Fruit fly (Drosophila melanogaster): ENCODE measurements around the gene gammaSnap2.

Gene gammaSnap2

DNA sequence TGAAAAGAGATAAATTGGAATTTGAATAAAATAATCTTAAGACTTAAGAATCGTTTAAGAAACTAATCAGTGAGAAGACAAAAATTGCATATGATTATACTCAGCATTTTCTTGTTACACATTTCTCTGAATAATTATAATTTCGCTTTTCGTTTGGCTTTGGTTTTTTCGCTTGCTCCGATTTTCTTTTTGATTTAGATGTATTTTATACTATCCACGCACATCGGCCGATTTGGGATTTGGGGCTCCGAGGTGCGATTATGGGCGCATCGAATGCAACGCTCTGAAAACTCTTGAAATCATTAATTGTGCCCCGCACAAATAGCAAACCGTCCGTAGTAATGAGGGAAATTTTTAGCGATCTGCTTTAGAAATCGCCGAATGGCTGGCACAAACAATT lies 29.7 kb downstream of the gammaSnap2 start:
- TF ChIP-seq D1 (tag; optimal IDR thresholded peaks at IDR 0.05): no peak
- TF ChIP-seq fd96Ca (GFP tag; IDR thresholded peaks at IDR 0.05): no peak
- no peak for TF ChIP-seq CG14655 (GFP tag; optimal IDR thresholded peaks at IDR 0.05)
- no peak for TF ChIP-seq CG9948 (tag; optimal IDR thresholded peaks at IDR 0.05)
- no peak for TF ChIP-seq CG15710 (tag; optimal IDR thresholded peaks at IDR 0.05)
- no peak for TF ChIP-seq EcR (GFP tag; optimal IDR thresholded peaks at IDR 0.05)
- TF ChIP-seq CG8159 (tag; optimal IDR thresholded peaks at IDR 0.05): no peak
- no peak for TF ChIP-seq CG10348 (GFP tag; IDR thresholded peaks at IDR 0.05)
- no peak for TF ChIP-seq Pif1A (GFP tag; optimal IDR thresholded peaks at IDR 0.05)
- TF ChIP-seq CG8301 (tag; optimal IDR thresholded peaks at IDR 0.05): no peak
- no peak for TF ChIP-seq CG32121 (GFP tag; IDR thresholded peaks at IDR 0.05)
- TF ChIP-seq CG13204 (GFP tag; optimal IDR thresholded peaks at IDR 0.05): no peak

DNA sequence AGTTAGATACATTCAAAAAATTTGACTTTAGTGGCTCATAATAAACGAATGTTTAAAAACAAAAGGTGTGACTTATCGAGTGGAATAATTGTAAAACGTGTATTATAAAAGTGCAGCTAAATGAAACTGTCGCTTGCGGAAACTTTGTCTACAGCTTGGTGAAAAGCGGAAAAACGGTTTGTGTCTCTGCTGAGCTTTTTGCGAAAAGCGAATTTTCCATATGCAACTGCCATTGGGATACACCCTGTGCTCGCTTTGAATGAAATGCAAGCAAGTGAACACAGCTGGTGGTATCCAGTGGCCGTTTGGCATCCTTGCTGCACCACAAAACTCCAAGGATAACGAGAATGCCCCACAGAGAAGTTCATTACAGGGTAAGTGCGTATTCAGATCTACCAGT lies 30.3 kb downstream of the gammaSnap2 start:
- TF ChIP-seq gl (tag; optimal IDR thresholded peaks at IDR 0.05) (no peak), CG8159 (tag; optimal IDR thresholded peaks at IDR 0.05) (no peak), CG4496 (GFP tag; IDR thresholded peaks at IDR 0.05) (peak; percentile 31; the same call in 1 of the 3 replicates)

DNA sequence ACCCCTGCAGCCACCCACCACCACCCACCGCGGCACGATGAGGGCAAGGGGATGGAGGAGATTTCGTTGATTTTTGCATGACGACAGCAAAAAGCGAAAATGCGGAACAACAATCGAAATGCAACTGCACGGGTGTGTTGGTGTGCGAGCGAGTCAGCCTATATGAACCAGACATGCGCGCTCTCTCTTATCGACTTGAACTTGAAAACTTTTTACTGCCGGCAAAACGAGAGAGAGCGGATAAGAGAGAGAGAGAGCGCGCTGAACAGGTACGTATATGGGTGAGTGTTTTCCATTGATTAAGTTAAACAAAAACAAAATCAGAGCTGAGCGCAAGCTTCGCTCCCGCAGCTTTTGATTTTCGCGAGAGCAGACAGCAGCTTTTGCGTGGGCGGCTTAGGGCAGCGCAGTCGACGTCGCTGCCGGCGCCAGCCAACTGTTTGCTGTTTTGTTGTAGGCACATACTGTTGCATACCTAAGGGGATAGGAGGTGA lies 32.0 kb downstream of the gammaSnap2 start:
- TF ChIP-seq EcR (GFP tag; optimal IDR thresholded peaks at IDR 0.05): peak; percentile 84
- TF ChIP-seq gl (tag; optimal IDR thresholded peaks at IDR 0.05): no peak
- TF ChIP-seq Pif1B (GFP tag; optimal IDR thresholded peaks at IDR 0.05): peak; percentile 23
- peak; percentile 54; the same call in 1 of the 3 replicates for TF ChIP-seq CG4496 (GFP tag; IDR thresholded peaks at IDR 0.05)
- TF ChIP-seq Ets98B (GFP tag; IDR thresholded peaks at IDR 0.05): peak; percentile 35; the same call in 1 of the 2 replicates
- no peak for TF ChIP-seq CG32121 (GFP tag; IDR thresholded peaks at IDR 0.05)
- TF ChIP-seq Snoo (tag; optimal IDR thresholded peaks at IDR 0.05): peak; percentile 17

DNA sequence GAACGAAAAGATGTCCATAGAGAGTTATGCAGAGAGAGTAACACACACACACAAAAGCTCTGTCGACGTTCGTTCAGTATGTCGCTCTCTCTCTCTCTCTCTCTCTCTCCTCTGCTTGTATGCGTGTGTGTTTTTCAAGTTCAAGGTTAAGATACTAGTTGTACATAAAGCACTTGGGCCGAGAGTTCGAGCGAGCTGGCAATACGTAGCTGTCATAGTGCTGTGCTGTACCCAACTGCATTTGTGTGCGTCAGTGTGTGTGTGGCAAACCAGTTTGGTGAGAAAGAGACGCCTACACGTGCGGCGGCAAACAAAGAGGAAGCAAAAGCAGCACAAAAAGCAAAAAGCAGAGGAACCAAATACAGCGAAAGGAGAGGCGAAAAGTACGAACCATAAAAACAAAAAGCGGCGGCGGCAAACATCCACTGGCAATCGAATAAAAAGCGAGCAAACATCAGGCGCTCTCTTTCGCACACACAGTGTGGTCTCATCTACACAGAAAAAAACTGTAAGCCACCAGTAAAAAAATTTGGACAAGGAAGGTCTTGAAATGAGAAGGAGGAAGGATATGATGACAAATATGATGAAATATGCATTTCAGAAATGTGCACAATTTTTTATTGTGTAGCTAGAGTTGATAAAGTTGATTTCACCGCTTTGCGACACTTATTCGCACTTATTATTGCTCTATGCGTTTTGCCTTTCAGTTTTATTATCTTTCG lies 33.8 kb downstream of the gammaSnap2 start:
- TF ChIP-seq fd96Ca (GFP tag; IDR thresholded peaks at IDR 0.05) (peak; percentile 93), Ets98B (GFP tag; IDR thresholded peaks at IDR 0.05) (peak; percentile 81), CG8301 (tag; optimal IDR thresholded peaks at IDR 0.05) (peak; percentile 78), Pif1A (GFP tag; optimal IDR thresholded peaks at IDR 0.05) (peak; percentile 96), rn (GFP tag; IDR thresholded peaks at IDR 0.05) (peak; percentile 90), D1 (tag; optimal IDR thresholded peaks at IDR 0.05) (peak; percentile 88), CG10348 (GFP tag; IDR thresholded peaks at IDR 0.05) (peak; percentile 41; the same call in 1 of the 2 replicates), CG8159 (tag; optimal IDR thresholded peaks at IDR 0.05) (peak; percentile 89), CG15710 (tag; optimal IDR thresholded peaks at IDR 0.05) (peak; percentile 89), CG17806 (tag; optimal IDR thresholded peaks at IDR 0.05) (peak; percentile 91), CG34367 (tag; optimal IDR thresholded peaks at IDR 0.05) (peak; percentile 89), CG4496 (GFP tag; IDR thresholded peaks at IDR 0.05) (peak; percentile 93), gl (tag; optimal IDR thresholded peaks at IDR 0.05) (peak; percentile 80), CG13204 (GFP tag; optimal IDR thresholded peaks at IDR 0.05) (peak; percentile 65), Snoo (tag; optimal IDR thresholded peaks at IDR 0.05) (peak; percentile 70), CG12605 (GFP tag; IDR thresholded peaks at IDR 0.05) (peak; percentile 77), CG32121 (GFP tag; IDR thresholded peaks at IDR 0.05) (peak; percentile 85), CG14655 (GFP tag; optimal IDR thresholded peaks at IDR 0.05) (peak; percentile 83), CG9948 (tag; optimal IDR thresholded peaks at IDR 0.05) (peak; percentile 91), Pif1B (GFP tag; optimal IDR thresholded peaks at IDR 0.05) (peak; percentile 90), EcR (GFP tag; optimal IDR thresholded peaks at IDR 0.05) (peak; percentile 92)

DNA sequence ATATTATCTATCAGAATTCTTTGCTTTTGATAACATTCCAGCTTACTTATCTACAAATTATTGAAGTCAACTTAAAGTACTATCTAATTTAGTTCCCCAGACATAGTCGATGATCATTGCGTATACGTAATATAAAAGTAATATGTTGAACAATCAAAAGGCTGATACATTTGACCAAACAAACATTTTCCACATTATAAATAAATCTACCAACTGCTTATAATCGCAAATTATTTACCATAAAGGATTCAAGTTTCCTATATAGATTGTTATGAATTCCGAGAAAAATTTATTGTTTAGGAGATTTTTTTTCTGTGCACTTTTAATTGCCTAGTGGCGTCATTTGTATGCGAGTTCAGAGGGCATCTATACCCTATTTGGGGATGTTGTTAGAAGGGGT lies 34.5 kb downstream of the gammaSnap2 start:
- TF ChIP-seq CG9948 (tag; optimal IDR thresholded peaks at IDR 0.05): peak; percentile 2
- no peak for TF ChIP-seq CG32121 (GFP tag; IDR thresholded peaks at IDR 0.05)
- TF ChIP-seq CG34367 (tag; optimal IDR thresholded peaks at IDR 0.05): no peak
- TF ChIP-seq CG8159 (tag; optimal IDR thresholded peaks at IDR 0.05): no peak

DNA sequence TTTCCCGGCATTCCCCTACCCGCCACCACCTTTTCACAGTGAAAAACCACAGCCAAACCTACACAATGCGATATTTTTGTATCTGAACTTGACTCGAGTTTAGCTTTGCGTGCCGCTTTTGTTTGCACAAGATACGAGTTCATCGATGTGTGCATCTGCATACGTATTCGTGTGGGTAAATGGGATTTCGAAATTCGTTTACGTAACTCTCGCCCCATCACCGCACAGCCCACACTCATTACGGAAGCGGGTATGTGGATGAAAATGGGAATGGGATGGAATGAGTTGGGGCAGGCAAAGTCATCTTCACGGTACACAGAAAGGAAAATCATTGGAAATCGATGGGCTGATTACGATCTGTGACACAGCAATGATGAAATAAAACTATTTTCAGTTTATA lies 35.0 kb downstream of the gammaSnap2 start:
- TF ChIP-seq CG34367 (tag; optimal IDR thresholded peaks at IDR 0.05) (no peak), CG15710 (tag; optimal IDR thresholded peaks at IDR 0.05) (no peak), CG14655 (GFP tag; optimal IDR thresholded peaks at IDR 0.05) (no peak), CG8159 (tag; optimal IDR thresholded peaks at IDR 0.05) (no peak), CG10348 (GFP tag; IDR thresholded peaks at IDR 0.05) (no peak), gl (tag; optimal IDR thresholded peaks at IDR 0.05) (no peak), Snoo (tag; optimal IDR thresholded peaks at IDR 0.05) (no peak)

DNA sequence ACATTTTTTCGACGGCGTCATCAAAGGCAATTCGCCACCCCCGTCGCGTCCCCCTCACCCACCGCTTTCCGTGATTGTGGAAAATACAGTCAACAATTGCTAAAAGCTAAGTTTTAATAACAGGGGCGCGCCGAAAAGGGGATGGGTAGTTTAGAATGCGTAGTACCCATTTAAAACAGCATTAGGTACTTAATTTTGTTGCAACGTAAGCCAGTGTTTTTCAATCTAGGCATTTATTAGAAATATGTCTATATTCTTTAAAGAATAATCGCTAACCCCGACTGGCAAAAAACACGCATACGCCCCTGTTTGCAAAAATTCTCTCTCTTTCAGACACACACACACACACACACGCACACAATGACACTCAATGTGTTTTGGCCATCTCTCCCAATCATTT lies 36.3 kb downstream of the gammaSnap2 start:
- TF ChIP-seq CG13204 (GFP tag; optimal IDR thresholded peaks at IDR 0.05) (no peak), EcR (GFP tag; optimal IDR thresholded peaks at IDR 0.05) (no peak), rn (GFP tag; IDR thresholded peaks at IDR 0.05) (0 out of 2 replicates have a peak, but pooled peaks have one; percentile 14), CG10348 (GFP tag; IDR thresholded peaks at IDR 0.05) (no peak), CG8301 (tag; optimal IDR thresholded peaks at IDR 0.05) (peak; percentile 7), CG34367 (tag; optimal IDR thresholded peaks at IDR 0.05) (peak; percentile 46), D1 (tag; optimal IDR thresholded peaks at IDR 0.05) (no peak), CG32121 (GFP tag; IDR thresholded peaks at IDR 0.05) (peak; percentile 39; the same call in 1 of the 2 replicates), CG8159 (tag; optimal IDR thresholded peaks at IDR 0.05) (peak; percentile 41), CG9948 (tag; optimal IDR thresholded peaks at IDR 0.05) (peak; percentile 40), CG4496 (GFP tag; IDR thresholded peaks at IDR 0.05) (peak; percentile 75), Pif1A (GFP tag; optimal IDR thresholded peaks at IDR 0.05) (peak; percentile 27), fd96Ca (GFP tag; IDR thresholded peaks at IDR 0.05) (peak; percentile 69; the same call in 2 of the 3 replicates), Pif1B (GFP tag; optimal IDR thresholded peaks at IDR 0.05) (no peak), Ets98B (GFP tag; IDR thresholded peaks at IDR 0.05) (0 out of 2 replicates have a peak, but pooled peaks have one; percentile 34), CG15710 (tag; optimal IDR thresholded peaks at IDR 0.05) (peak; percentile 57), Snoo (tag; optimal IDR thresholded peaks at IDR 0.05) (peak; percentile 75), CG17806 (tag; optimal IDR thresholded peaks at IDR 0.05) (peak; percentile 54), gl (tag; optimal IDR thresholded peaks at IDR 0.05) (no peak), CG12605 (GFP tag; IDR thresholded peaks at IDR 0.05) (no peak), CG14655 (GFP tag; optimal IDR thresholded peaks at IDR 0.05) (peak; percentile 37)
